Fruit fly (Drosophila melanogaster): ENCODE results near the gene tai.

tai gene

DNA sequence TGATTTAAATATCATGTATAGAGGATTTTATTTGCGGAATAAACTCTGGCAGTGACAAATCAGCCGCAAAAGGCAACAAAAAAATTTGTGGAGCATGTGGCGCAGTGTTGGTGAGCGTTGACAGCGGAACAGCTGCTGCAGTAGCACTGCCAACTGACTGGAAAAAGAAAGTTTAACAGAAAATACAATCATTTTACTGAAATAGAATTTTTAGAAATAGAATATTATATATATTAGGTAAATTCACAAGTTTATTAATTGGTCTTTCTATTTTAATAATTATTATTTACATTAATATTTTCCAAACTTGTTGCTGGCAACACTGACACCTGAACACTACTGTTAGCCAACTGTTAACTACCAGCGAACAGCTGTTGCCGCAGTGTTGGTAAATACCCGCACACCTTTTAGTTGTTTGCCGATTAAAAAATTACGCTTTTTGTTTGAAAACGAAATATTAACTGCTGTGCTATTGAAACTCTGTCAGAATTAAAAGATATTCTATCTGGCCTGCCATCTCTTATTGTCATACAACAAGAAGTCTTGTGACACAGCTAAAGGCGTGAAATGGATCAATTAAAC lies at the start of gene tai, which contains the start of gene CG9586:
TSS of gene tai (plus strand) at position 380 of the 582 bp plus-strand sequence.
TSS of gene CG9586 (minus strand) at position 116 of the 582 bp plus-strand sequence.
- TF ChIP-seq CG8478 (optimal IDR thresholded peaks at IDR 0.05) (no peak), usp (GFP tag; optimal IDR thresholded peaks at IDR 0.05) (no peak), psq (optimal IDR thresholded peaks at IDR 0.05) (no peak), Dll (optimal IDR thresholded peaks at IDR 0.05) (no peak), EcR (GFP tag; optimal IDR thresholded peaks at IDR 0.05) (no peak), pan (optimal IDR thresholded peaks at IDR 0.05) (no peak)

- TF ChIP-seq pan (optimal IDR thresholded peaks at IDR 0.05) (no peak), psq (optimal IDR thresholded peaks at IDR 0.05) (no peak), CG8478 (optimal IDR thresholded peaks at IDR 0.05) (no peak), Dll (optimal IDR thresholded peaks at IDR 0.05) (no peak), EcR (GFP tag; optimal IDR thresholded peaks at IDR 0.05) (no peak), usp (GFP tag; optimal IDR thresholded peaks at IDR 0.05) (no peak)
Observed at dm6 chr2L:9120475-9121309, 45.9 kb upstream of the tai start.

DNA sequence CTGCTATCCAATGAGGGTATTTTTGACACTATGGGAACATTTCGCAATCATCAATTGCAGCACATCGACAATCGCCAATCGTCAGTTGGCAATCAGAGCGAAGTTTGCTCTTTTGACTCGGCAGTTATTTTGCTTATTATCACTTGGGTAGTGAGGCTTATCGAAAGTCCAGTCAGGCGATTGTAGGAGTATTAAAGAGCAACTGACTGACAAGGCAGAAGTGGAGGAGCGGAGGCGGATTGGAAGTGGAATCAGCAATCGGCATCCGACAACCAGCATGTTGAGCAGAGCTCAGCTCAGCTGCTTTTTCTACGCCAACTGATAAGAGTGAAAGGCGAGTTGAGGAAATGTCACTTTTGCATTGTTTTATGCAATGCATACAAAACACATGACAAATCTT lies 44.2 kb upstream of the tai start:
- TF ChIP-seq usp (GFP tag; optimal IDR thresholded peaks at IDR 0.05): no peak
- TF ChIP-seq CG8478 (optimal IDR thresholded peaks at IDR 0.05): no peak
- TF ChIP-seq EcR (GFP tag; optimal IDR thresholded peaks at IDR 0.05): no peak
- TF ChIP-seq pan (optimal IDR thresholded peaks at IDR 0.05): no peak
- no peak for TF ChIP-seq psq (optimal IDR thresholded peaks at IDR 0.05)
- TF ChIP-seq Dll (optimal IDR thresholded peaks at IDR 0.05): no peak

dm6 chr2L:9123707-9124106 lies 42.9 kb upstream of the tai start:
- TF ChIP-seq Dll (optimal IDR thresholded peaks at IDR 0.05) (no peak), usp (GFP tag; optimal IDR thresholded peaks at IDR 0.05) (no peak), psq (optimal IDR thresholded peaks at IDR 0.05) (no peak), CG8478 (optimal IDR thresholded peaks at IDR 0.05) (no peak), EcR (GFP tag; optimal IDR thresholded peaks at IDR 0.05) (no peak), pan (optimal IDR thresholded peaks at IDR 0.05) (no peak)

- no peak for TF ChIP-seq EcR (GFP tag; optimal IDR thresholded peaks at IDR 0.05)
Observed at dm6 chr2L:9124448-9124847, 42.1 kb upstream of the tai start.

- TF ChIP-seq EcR (GFP tag; optimal IDR thresholded peaks at IDR 0.05) (no peak), pan (optimal IDR thresholded peaks at IDR 0.05) (no peak), psq (optimal IDR thresholded peaks at IDR 0.05) (no peak), usp (GFP tag; optimal IDR thresholded peaks at IDR 0.05) (no peak), CG8478 (optimal IDR thresholded peaks at IDR 0.05) (no peak), Dll (optimal IDR thresholded peaks at IDR 0.05) (no peak)
Observed at dm6 chr2L:9125418-9125928, 41.1 kb upstream of the tai start, which contains the start of gene CG32982. Gene CG32982 (plus strand): TSS chr2L:9125737.

DNA sequence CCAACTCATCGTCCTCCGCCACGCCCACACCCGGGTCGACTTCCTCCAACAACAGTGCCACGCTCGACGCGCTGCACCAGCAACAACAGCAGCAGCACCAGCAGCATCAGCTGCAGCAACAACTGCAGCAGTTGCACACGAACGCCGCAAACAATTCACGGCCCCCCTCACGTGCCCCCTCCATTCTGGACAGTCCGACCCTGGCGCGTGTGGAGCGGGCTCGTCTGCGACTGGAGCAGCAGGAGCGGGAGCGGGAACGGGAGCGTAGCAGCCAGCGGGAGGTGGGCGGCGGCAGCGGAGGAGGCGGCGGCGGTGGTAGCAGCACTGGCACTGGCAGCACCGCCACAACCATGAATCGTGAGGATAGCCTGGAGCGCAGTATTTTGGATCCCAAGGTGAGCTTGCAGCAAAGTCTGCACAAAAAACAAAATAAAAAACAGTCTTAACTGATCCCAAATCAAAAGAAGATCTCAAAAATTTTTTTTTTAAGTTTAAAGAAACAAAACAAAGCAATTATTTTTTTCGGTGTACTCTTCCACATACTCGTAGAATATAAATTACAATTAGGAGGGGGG lies 39.4 kb upstream of the tai start:
- TF ChIP-seq usp (GFP tag; optimal IDR thresholded peaks at IDR 0.05) (no peak), EcR (GFP tag; optimal IDR thresholded peaks at IDR 0.05) (no peak), Dll (optimal IDR thresholded peaks at IDR 0.05) (no peak), psq (optimal IDR thresholded peaks at IDR 0.05) (no peak), CG8478 (optimal IDR thresholded peaks at IDR 0.05) (no peak), pan (optimal IDR thresholded peaks at IDR 0.05) (no peak)

DNA sequence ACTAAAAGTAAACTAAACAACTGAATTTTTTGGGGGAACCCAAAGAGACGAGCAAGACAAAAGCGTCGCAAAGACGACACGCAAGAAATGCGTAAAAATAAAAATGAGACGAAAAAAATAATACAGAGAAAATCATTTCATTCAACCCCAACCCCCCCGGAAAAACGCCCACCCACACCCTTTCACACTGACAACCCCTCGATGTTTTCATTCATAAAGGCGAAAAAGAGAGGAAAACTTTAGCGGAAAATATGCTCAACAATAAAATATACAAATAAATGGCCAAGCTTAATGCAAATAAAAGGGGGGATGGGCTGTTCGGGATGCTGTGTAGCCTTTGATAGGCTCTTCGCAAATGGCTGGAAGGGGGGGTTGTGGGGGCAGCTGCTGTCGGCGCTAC lies 35.6 kb upstream of the tai start:
- TF ChIP-seq Dll (optimal IDR thresholded peaks at IDR 0.05) (no peak), psq (optimal IDR thresholded peaks at IDR 0.05) (no peak), usp (GFP tag; optimal IDR thresholded peaks at IDR 0.05) (no peak), EcR (GFP tag; optimal IDR thresholded peaks at IDR 0.05) (no peak), pan (optimal IDR thresholded peaks at IDR 0.05) (no peak), CG8478 (optimal IDR thresholded peaks at IDR 0.05) (no peak)

- TF ChIP-seq psq (optimal IDR thresholded peaks at IDR 0.05) (no peak), CG8478 (optimal IDR thresholded peaks at IDR 0.05) (no peak)
Observed at dm6 chr2L:9133169-9133568, 33.4 kb upstream of the tai start.

DNA sequence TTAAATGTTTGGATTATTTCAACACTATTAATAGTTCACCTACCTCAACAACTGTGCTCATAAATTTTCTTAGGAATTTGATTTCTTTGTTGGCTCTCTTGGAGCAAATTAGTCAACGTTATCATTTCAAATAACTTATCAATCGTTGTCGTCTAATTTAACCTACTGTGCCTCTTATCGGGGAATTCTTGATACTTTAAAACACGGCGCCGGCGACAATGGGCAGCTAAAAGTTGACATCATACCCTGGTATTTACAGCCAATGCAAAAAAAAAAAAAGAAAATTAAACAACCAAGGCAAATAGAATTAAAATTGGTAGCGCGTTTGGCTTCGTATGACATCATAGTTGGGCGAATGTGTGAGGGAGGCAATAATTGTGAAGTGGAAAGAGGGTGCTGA lies 32.4 kb upstream of the tai start:
- TF ChIP-seq CG8478 (optimal IDR thresholded peaks at IDR 0.05) (no peak), Dll (optimal IDR thresholded peaks at IDR 0.05) (no peak), pan (optimal IDR thresholded peaks at IDR 0.05) (no peak), usp (GFP tag; optimal IDR thresholded peaks at IDR 0.05) (no peak), psq (optimal IDR thresholded peaks at IDR 0.05) (no peak), EcR (GFP tag; optimal IDR thresholded peaks at IDR 0.05) (no peak)

dm6 chr2L:9134940-9135339 lies 31.6 kb upstream of the tai start:
- TF ChIP-seq Dll (optimal IDR thresholded peaks at IDR 0.05) (no peak), usp (GFP tag; optimal IDR thresholded peaks at IDR 0.05) (no peak), psq (optimal IDR thresholded peaks at IDR 0.05) (no peak), CG8478 (optimal IDR thresholded peaks at IDR 0.05) (no peak), EcR (GFP tag; optimal IDR thresholded peaks at IDR 0.05) (no peak), pan (optimal IDR thresholded peaks at IDR 0.05) (no peak)

dm6 chr2L:9136712-9137111 lies 29.9 kb upstream of the tai start:
- TF ChIP-seq CG8478 (optimal IDR thresholded peaks at IDR 0.05) (no peak), EcR (GFP tag; optimal IDR thresholded peaks at IDR 0.05) (no peak), Dll (optimal IDR thresholded peaks at IDR 0.05) (no peak), psq (optimal IDR thresholded peaks at IDR 0.05) (no peak)

All from whole organism.